Fruit fly (Drosophila melanogaster) whole organism, prepupa: ENCODE results near the gene CG43774.

Source experiments
- Blimp-1 ChIP-seq: fragments of 200-800 bp; sonication (Bioruptor generic); optimal IDR thresholded peaks from 3 replicates; lab custom pipeline; 2017; ENCODE audit warnings: missing biosample characterization, missing genetic modification characterization, mild to moderate bottlenecking, moderate library complexity, missing genetic modification reagents
- CG6792 ChIP-seq: fragments of 200-800 bp; sonication (Bioruptor generic); optimal IDR thresholded peaks from 3 replicates; lab custom pipeline; 2016; ENCODE audit warnings: missing biosample characterization, missing genetic modification characterization
- CG8319 ChIP-seq: fragments of 200-800 bp; sonication (Bioruptor generic); optimal IDR thresholded peaks from 3 replicates; lab custom pipeline; 2016; ENCODE audit warnings: missing biosample characterization, missing genetic modification characterization
- Eip78C ChIP-seq: fragments of 200-800 bp; sonication (Bioruptor generic); peaks from one replicate; lab custom pipeline; 2016; ENCODE audit warnings: missing biosample characterization, missing genetic modification characterization
- Ets21C ChIP-seq: fragments of 200-800 bp; sonication (Bioruptor generic); optimal IDR thresholded peaks from 3 replicates; lab custom pipeline; 2016; ENCODE audit warnings: missing biosample characterization, missing genetic modification characterization
- Hr38 ChIP-seq: sonication (Bioruptor generic); optimal IDR thresholded peaks from 2 replicates; lab custom pipeline; 2016; ENCODE audit warnings: missing biosample characterization, missing genetic modification characterization
- Hr39 ChIP-seq: fragments of 200-800 bp; sonication (Bioruptor generic); optimal IDR thresholded peaks from 2 replicates; lab custom pipeline; 2016; ENCODE audit warnings: missing biosample characterization, missing genetic modification characterization
- OdsH ChIP-seq: fragments of 200-800 bp; sonication (Bioruptor generic); optimal IDR thresholded peaks from 3 replicates; lab custom pipeline; 2016; ENCODE audit warnings: missing biosample characterization, missing genetic modification characterization
- esn ChIP-seq: fragments of 200-800 bp; sonication (Bioruptor generic); optimal IDR thresholded peaks from 2 replicates; lab custom pipeline; 2016; ENCODE audit warnings: missing biosample characterization, mild to moderate bottlenecking, missing genetic modification characterization, moderate library complexity
- fkh ChIP-seq: fragments of 200-800 bp; sonication (Bioruptor generic); optimal IDR thresholded peaks from 3 replicates; lab custom pipeline; 2017; ENCODE audit warnings: missing biosample characterization, mild to moderate bottlenecking, missing genetic modification characterization, moderate library complexity
- topi ChIP-seq: fragments of 200-800 bp; sonication (Bioruptor generic); optimal IDR thresholded peaks from 3 replicates; lab custom pipeline; 2016; ENCODE audit warnings: missing biosample characterization, missing genetic modification characterization

DNA sequence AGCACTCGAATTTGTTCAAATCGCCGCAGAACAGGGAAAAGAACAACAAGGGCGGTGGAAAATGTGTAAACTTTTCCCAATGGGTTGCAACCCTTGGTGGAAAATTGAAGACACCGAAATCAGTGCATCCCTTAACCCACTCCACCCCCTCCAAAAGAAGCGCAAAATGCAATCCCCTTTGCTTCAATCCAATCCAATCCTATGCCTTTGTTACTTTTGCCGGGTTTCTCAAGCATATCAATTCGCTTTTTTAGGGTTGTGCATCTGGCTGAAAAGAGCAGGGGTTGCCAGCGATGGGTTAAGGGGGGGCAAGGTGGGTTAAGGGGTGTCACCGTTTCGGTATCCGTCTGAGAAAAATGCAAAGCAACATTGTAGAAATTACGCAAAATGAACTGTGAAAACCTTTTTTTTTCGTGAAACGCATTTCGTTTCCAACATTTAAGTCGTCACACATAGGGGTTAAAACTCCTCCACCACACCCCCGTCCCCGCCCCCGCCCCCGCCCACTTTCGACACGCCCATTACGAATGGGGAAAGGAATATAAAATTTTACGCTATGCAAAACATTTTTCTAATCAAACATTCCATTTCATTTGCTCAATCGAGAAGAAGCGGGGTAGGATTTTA is 29.7 kb downstream of the CG43774 start:
- TF ChIP-seq OdsH (GFP tag; lab: Kevin White, UChicago) (no peak), Eip78C (GFP tag; lab: Kevin White, UChicago) (no peak), esn (GFP tag; lab: Kevin White, UChicago) (no peak), topi (GFP tag; lab: Kevin White, UChicago) (no peak), Blimp-1 (no peak), Ets21C (GFP tag; lab: Kevin White, UChicago) (no peak), fkh (no peak), CG6792 (GFP tag; lab: Kevin White, UChicago) (no peak), Hr38 (GFP tag; lab: Kevin White, UChicago) (no peak), CG8319 (no peak), Hr39 (no peak)
